Worm (Caenorhabditis elegans): ENCODE measurements around the gene F11A5.15.
A peak's percentile ranks its signal among the peaks of the same experiment; 100 is the strongest.

F11A5.15 gene

ce11 chrV:16235647-16236046 is 17.2 kb upstream of the F11A5.15 start, which contains the start of gene srh-98:
Gene srh-98 (minus strand): TSS chrV:16235747.
- TF ChIP-seq ceh-82 (tag; optimal IDR thresholded peaks at IDR 0.05), result no peak
- no peak for TF ChIP-seq nhr-12 (tag; optimal IDR thresholded peaks at IDR 0.05)
- no peak for TF ChIP-seq nhr-237 (tag; optimal IDR thresholded peaks at IDR 0.05)
- no peak for TF ChIP-seq nhr-23 (tag; optimal IDR thresholded peaks at IDR 0.05)
- no peak for TF ChIP-seq ceh-9 (tag; optimal IDR thresholded peaks at IDR 0.05)
- TF ChIP-seq ztf-11 (tag; optimal IDR thresholded peaks at IDR 0.05), result no peak
- TF ChIP-seq pqm-1 (tag; optimal IDR thresholded peaks at IDR 0.05), result no peak
- no peak for TF ChIP-seq nhr-43 (tag; optimal IDR thresholded peaks at IDR 0.05; ENCODE audit: poor library complexity, severe bottlenecking)
- no peak for TF ChIP-seq unc-62 (GFP tag; optimal IDR thresholded peaks at IDR 0.05)
- TF ChIP-seq elt-2 (tag; optimal IDR thresholded peaks at IDR 0.05), result no peak

- no peak for TF ChIP-seq nhr-25 (tag; optimal IDR thresholded peaks at IDR 0.05)
- no peak for TF ChIP-seq ceh-28 (tag; optimal IDR thresholded peaks at IDR 0.05)
These were observed 16.7 kb upstream of the F11A5.15 start, which contains the start of gene F21H7.3 for ce11 chrV:16235135-16235534. Gene F21H7.3 (minus strand): TSS chrV:16235235.

- TF ChIP-seq ZK546.5 (tag; optimal IDR thresholded peaks at IDR 0.05) (no peak), egl-5 (tag; optimal IDR thresholded peaks at IDR 0.05) (no peak), fos-1 (tag; optimal IDR thresholded peaks at IDR 0.05) (no peak), ceh-16 (tag; optimal IDR thresholded peaks at IDR 0.05) (no peak), snpc-4 (tag; optimal IDR thresholded peaks at IDR 0.05) (no peak), eor-1 (tag; optimal IDR thresholded peaks at IDR 0.05) (no peak), sea-2 (GFP tag; optimal IDR thresholded peaks at IDR 0.05) (no peak), elt-1 (tag; optimal IDR thresholded peaks at IDR 0.05) (no peak), unc-62 (GFP tag; optimal IDR thresholded peaks at IDR 0.05) (no peak), pha-4 (tag; optimal IDR thresholded peaks at IDR 0.05) (no peak), nhr-67 (tag; optimal IDR thresholded peaks at IDR 0.05) (no peak), ceh-28 (tag; optimal IDR thresholded peaks at IDR 0.05) (no peak), hmg-11 (tag; optimal IDR thresholded peaks at IDR 0.05) (no peak), R02D3.7 (tag; optimal IDR thresholded peaks at IDR 0.05) (no peak), nhr-28 (tag; optimal IDR thresholded peaks at IDR 0.05) (no peak), lin-39 (tag; optimal IDR thresholded peaks at IDR 0.05) (no peak), nhr-76 (tag; optimal IDR thresholded peaks at IDR 0.05) (no peak), nhr-43 (tag; optimal IDR thresholded peaks at IDR 0.05; ENCODE audit: poor library complexity, severe bottlenecking) (no peak), nhr-12 (tag; optimal IDR thresholded peaks at IDR 0.05) (no peak), unc-39 (tag; optimal IDR thresholded peaks at IDR 0.05) (no peak)
These were observed 15.2 kb upstream of the F11A5.15 start, which contains the start of gene clec-233 for ce11 chrV:16233624-16234023. Gene clec-233 (plus strand): TSS chrV:16233924.

- TF ChIP-seq elt-1 (tag; optimal IDR thresholded peaks at IDR 0.05) (no peak), lsy-12 (tag; optimal IDR thresholded peaks at IDR 0.05) (no peak), lin-39 (tag; optimal IDR thresholded peaks at IDR 0.05) (no peak), fkh-2 (tag; optimal IDR thresholded peaks at IDR 0.05) (no peak), fos-1 (tag; optimal IDR thresholded peaks at IDR 0.05) (no peak), nhr-43 (tag; optimal IDR thresholded peaks at IDR 0.05; ENCODE audit: poor library complexity, severe bottlenecking) (no peak), ZK546.5 (tag; optimal IDR thresholded peaks at IDR 0.05) (no peak), ceh-82 (tag; optimal IDR thresholded peaks at IDR 0.05) (no peak), ceh-28 (tag; optimal IDR thresholded peaks at IDR 0.05) (peak; percentile 2), eor-1 (tag; optimal IDR thresholded peaks at IDR 0.05) (no peak), R02D3.7 (tag; optimal IDR thresholded peaks at IDR 0.05) (no peak), ama-1 (optimal IDR thresholded peaks at IDR 0.05) (no peak), nhr-23 (tag; optimal IDR thresholded peaks at IDR 0.05) (no peak), ceh-16 (tag; optimal IDR thresholded peaks at IDR 0.05) (no peak), egl-27 (tag; optimal IDR thresholded peaks at IDR 0.05) (no peak), nhr-77 (tag; optimal IDR thresholded peaks at IDR 0.05) (no peak), pqm-1 (tag; optimal IDR thresholded peaks at IDR 0.05) (peak; percentile 97), sea-2 (GFP tag; optimal IDR thresholded peaks at IDR 0.05) (no peak), elt-2 (tag; optimal IDR thresholded peaks at IDR 0.05) (peak; percentile 92), jun-1 (tag; optimal IDR thresholded peaks at IDR 0.05) (peak; percentile 48), lin-15B (tag; optimal IDR thresholded peaks at IDR 0.05) (no peak), hmg-11 (tag; optimal IDR thresholded peaks at IDR 0.05) (no peak), elt-3 (tag; optimal IDR thresholded peaks at IDR 0.05) (no peak), nhr-25 (tag; optimal IDR thresholded peaks at IDR 0.05) (no peak), nhr-67 (tag; optimal IDR thresholded peaks at IDR 0.05) (no peak), ztf-11 (tag; optimal IDR thresholded peaks at IDR 0.05) (no peak), unc-62 (GFP tag; optimal IDR thresholded peaks at IDR 0.05) (no peak)
These were observed 13.8 kb upstream of the F11A5.15 start, which contains the start of gene gst-22 for ce11 chrV:16232180-16232579. Gene gst-22 (minus strand): TSS chrV:16232282.

All from whole organism, L3 larva.